Worm (Caenorhabditis elegans) whole organism, midembryonic: ENCODE results near the gene cdh-10.

Experiments
- T22C8.4 ChIP-seq: fragments of 200-800 bp; sonication (Bioruptor generic); IDR thresholded peaks from 2 replicates; pipeline ENCODE4 v1.3.6; 2022; ENCODE audit warnings: missing genetic modification characterization, missing compliant biosample characterization
- cog-1 ChIP-seq: sonication (generic microtip); optimal IDR thresholded peaks from 2 replicates; lab custom pipeline; 2016; ENCODE audit warnings: missing genetic modification characterization, missing compliant biosample characterization
- flt-1 ChIP-seq: fragments of 200-800 bp; sonication (Bioruptor generic); IDR thresholded peaks from 2 replicates; pipeline ENCODE4 v1.3.6; 2022; ENCODE audit warnings: missing genetic modification characterization, missing compliant biosample characterization
- klf-2 ChIP-seq: fragments of 200-800 bp; sonication (Bioruptor generic); conservative IDR thresholded peaks from 2 replicates; pipeline ENCODE4 v1.3.6; 2022; ENCODE audit warnings: missing genetic modification reagents, missing genetic modification characterization, missing compliant biosample characterization
- med-1 ChIP-seq: sonication (generic microtip); optimal IDR thresholded peaks from 2 replicates; lab custom pipeline; 2017; ENCODE audit warnings: missing genetic modification characterization, mild to moderate bottlenecking, missing compliant biosample characterization, antibody characterized with exemption, missing genetic modification reagents; ENCODE audit not compliant: insufficient read depth
- ref-1 ChIP-seq: fragments of 200-800 bp; sonication (Bioruptor generic); conservative IDR thresholded peaks from 2 replicates; pipeline ENCODE4 v1.3.6; 2022; ENCODE audit warnings: missing genetic modification reagents, missing genetic modification characterization, missing compliant biosample characterization
- tab-1 ChIP-seq: fragments of 200-800 bp; sonication (Bioruptor generic); IDR thresholded peaks from 2 replicates; pipeline ENCODE4 v1.3.6; 2022; ENCODE audit warnings: missing genetic modification characterization, missing compliant biosample characterization
- ztf-23 ChIP-seq: fragments of 200-800 bp; sonication (Bioruptor generic); IDR thresholded peaks from 2 replicates; pipeline ENCODE4 v1.3.6; 2022; ENCODE audit warnings: missing genetic modification reagents, missing genetic modification characterization, missing compliant biosample characterization
- ztf-29 ChIP-seq: fragments of 200-800 bp; sonication (Bioruptor generic); IDR thresholded peaks from 2 replicates; pipeline ENCODE4 v1.3.6; 2022; ENCODE audit warnings: missing genetic modification reagents, missing genetic modification characterization, missing compliant biosample characterization

cdh-10 gene

DNA sequence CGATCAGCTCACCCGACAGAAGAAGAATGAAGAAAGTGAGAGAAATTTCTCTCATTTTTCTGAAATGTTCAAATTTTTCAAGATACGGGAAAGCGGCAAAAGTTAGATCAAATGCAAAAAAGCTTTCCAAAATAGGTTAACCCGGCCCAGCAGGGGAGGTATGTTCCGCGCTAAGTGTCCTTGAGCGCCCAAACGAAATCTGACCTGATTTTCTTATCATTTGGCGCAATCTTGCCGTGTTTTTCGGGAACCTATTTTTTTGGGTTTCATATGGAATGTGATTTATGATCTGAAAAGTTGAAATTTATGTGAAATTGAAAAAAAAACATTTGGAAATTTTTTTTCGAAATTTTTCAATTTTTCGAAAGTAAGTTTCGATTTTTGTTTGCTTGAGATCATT, at the start of gene cdh-10:
Gene cdh-10 (minus strand): TSS at position 59 of the 400 bp plus-strand sequence.
- TF ChIP-seq med-1 (GFP tag; lab: Kevin White, UChicago): no peak
- TF ChIP-seq T22C8.4: no peak
- TF ChIP-seq ref-1: no peak
- TF ChIP-seq cog-1: no peak
- no peak for TF ChIP-seq klf-2 (GFP tag; lab: Robert Waterston, UW)
- no peak for TF ChIP-seq tab-1 (GFP tag; lab: Robert Waterston, UW)
- TF ChIP-seq ztf-29: no peak
- no peak for TF ChIP-seq ztf-23 (GFP tag; lab: Robert Waterston, UW)
- no peak for TF ChIP-seq flt-1 (GFP tag; lab: Robert Waterston, UW)

DNA sequence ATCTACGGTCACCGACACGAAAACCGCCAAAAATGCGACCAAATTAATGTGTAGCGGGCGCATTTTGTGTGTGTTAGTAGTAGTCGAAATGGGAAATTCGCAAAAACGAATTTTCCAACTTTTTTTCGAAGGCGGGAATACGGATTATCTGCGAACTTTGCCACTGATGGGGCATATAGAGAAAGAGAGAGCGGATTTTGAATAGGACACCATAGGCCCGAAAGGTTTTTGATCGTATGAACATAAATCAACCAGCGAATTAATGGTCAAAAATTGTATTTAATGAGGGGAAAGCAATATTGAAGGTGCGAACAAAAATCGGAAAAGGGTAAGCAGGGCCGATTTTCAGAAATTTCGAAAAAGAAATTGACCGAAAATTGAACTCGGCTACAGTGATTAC, 44.7 kb upstream of the cdh-10 start, which contains the start of gene Y69A2AR.22:
Gene Y69A2AR.22 (minus strand): TSS at position 101 of the 400 bp plus-strand sequence.
- TF ChIP-seq ztf-23 (GFP tag; lab: Robert Waterston, UW): no peak
- TF ChIP-seq ref-1: no peak
- TF ChIP-seq tab-1 (GFP tag; lab: Robert Waterston, UW): no peak
- TF ChIP-seq T22C8.4: no peak
- TF ChIP-seq flt-1 (GFP tag; lab: Robert Waterston, UW): no peak
- no peak for TF ChIP-seq ztf-29
- no peak for TF ChIP-seq med-1 (GFP tag; lab: Kevin White, UChicago)
- no peak for TF ChIP-seq cog-1
- no peak for TF ChIP-seq klf-2 (GFP tag; lab: Robert Waterston, UW)

DNA sequence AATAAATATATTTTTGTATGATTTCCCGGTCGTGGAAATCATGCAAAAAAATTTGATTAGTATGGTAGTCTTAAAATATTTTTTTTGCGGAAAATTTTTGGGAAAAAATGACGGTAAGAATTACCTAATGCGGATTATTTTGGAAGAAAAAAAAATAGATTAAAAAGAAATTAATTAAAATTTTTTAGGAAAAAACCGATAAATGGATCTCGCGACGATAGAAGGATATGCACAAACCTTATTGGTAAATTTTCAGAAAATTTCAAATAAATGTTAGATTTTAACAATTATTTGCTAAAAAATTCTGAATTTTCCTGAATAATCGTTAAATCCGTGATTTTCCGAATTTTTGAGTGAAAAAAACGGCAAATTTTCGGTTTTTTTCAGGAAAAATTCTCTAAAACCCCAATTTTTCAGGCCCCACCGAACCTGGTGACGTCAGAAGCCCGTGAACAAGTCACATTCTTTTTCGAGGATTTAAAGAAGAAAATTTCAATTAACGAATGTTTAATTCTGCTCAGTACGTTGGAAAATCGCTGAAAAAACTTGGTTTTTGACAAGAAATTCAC, 34.5 kb upstream of the cdh-10 start, which contains the start of gene Y69A2AR.16:
Gene Y69A2AR.16 (plus strand): TSS at position 189 of the 569 bp plus-strand sequence.
- TF ChIP-seq ref-1: no peak
- no peak for TF ChIP-seq ztf-29
- no peak for TF ChIP-seq med-1 (GFP tag; lab: Kevin White, UChicago)
- TF ChIP-seq T22C8.4: no peak
- no peak for TF ChIP-seq tab-1 (GFP tag; lab: Robert Waterston, UW)
- no peak for TF ChIP-seq flt-1 (GFP tag; lab: Robert Waterston, UW)
- TF ChIP-seq ztf-23 (GFP tag; lab: Robert Waterston, UW): no peak

DNA sequence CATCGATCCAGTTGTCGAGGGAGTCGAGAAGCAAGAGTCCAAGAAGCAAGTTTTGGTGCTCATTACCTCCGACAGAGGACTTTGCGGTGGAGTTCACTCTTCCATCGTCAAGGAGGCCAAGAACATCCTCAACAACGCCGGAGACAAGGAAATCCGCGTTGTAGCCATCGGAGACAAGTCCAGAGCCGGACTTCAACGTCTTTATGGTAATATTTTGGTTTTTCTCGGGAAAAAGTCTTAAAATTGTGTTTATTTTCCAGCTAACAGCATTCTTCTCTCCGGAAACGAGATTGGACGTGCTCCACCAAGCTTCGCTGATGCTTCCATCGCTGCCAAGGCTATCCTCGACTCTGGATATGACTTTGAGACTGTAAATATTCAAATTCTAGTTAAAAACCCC, 32.9 kb upstream of the cdh-10 start:
- TF ChIP-seq tab-1 (GFP tag; lab: Robert Waterston, UW) (no peak), med-1 (GFP tag; lab: Kevin White, UChicago) (no peak), ref-1 (no peak), flt-1 (GFP tag; lab: Robert Waterston, UW) (no peak), cog-1 (no peak), T22C8.4 (no peak), ztf-23 (GFP tag; lab: Robert Waterston, UW) (no peak), klf-2 (GFP tag; lab: Robert Waterston, UW) (no peak), ztf-29 (no peak)

DNA sequence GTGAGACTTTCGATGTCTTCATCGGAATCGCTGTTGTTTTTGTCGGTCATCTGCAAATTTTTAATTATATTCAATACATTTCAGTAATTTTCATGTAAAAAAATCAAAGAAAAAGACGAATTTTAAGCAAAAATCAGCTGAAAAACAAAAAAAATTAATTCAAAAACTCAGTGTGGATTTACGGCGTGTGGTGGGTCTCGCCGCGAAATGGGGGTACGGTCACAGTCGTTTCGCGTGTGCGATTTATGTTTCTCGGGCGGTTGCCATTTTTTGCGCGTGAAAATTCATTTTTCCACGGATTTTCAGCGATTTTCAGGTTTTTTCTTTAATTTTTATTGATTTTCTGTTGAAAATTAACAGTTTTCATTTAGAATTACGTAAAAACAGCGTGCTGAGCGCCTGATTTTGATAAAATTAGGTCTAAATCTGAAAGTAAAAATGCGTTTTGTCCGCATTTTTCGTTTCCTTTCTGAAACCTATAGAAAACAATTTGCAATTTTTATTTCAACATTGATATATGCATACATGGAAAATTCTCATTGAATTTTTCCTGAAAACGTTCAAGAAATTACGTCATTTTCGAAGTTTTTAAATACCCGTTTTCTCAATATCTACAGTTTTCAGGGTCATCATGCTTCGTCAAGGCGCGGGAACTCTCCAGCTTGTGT, 32.1 kb upstream of the cdh-10 start, which contains the start of the genes ccdc-12 and Y69A2AR.18:
Gene ccdc-12 (minus strand): TSS at position 57 of the 668 bp plus-strand sequence.
Gene Y69A2AR.18 (plus strand): TSS at position 618 of the 668 bp plus-strand sequence.
- TF ChIP-seq ref-1 (no peak), klf-2 (GFP tag; lab: Robert Waterston, UW) (no peak), cog-1 (no peak), med-1 (GFP tag; lab: Kevin White, UChicago) (no peak), tab-1 (GFP tag; lab: Robert Waterston, UW) (no peak), ztf-29 (no peak)

DNA sequence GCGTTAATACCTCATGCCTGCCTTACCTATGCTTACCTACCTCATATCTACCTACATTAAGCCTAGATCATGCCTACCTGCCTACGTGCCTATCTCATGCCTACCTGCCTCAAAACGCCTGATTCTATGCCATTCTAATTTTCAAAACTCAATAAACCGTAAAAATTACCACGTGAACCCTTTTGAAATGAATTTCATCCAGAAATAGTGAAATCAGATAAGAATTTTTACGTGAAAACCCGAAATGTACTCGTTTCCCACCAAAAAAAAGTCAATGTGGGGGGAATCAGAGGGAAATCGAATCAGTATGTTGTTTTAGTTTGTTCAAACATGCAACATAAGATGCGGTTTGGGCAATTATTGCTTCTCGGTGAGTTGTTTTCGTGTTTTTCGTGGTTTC, 25.4 kb upstream of the cdh-10 start, which contains the start of gene Y69A2AR.19:
Gene Y69A2AR.19 (plus strand): TSS at position 301 of the 400 bp plus-strand sequence.
- TF ChIP-seq ref-1: no peak

DNA sequence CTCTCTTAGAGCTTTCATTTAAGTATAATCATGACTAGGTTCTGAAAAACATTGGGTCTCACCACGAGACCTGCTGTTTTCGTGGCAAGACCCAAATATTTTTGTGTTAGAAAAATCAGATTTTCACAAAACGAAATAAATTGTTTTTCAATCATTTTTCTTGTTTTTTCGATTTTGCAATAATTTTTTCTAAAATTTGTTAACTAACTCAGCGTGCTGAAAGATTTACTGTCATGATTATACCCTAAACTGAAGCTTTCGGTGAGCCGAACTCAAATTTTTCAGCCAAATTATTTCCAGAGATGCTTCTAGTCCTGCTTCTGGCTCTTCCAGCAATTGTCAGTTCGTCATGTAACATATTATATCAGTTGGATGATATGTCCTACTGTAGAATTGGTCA, 18.8 kb upstream of the cdh-10 start, which contains the start of gene Y69A2AL.2:
Gene Y69A2AL.2 (plus strand): TSS at position 301 of the 400 bp plus-strand sequence.
- TF ChIP-seq ztf-23 (GFP tag; lab: Robert Waterston, UW) (no peak), med-1 (GFP tag; lab: Kevin White, UChicago) (no peak)

DNA sequence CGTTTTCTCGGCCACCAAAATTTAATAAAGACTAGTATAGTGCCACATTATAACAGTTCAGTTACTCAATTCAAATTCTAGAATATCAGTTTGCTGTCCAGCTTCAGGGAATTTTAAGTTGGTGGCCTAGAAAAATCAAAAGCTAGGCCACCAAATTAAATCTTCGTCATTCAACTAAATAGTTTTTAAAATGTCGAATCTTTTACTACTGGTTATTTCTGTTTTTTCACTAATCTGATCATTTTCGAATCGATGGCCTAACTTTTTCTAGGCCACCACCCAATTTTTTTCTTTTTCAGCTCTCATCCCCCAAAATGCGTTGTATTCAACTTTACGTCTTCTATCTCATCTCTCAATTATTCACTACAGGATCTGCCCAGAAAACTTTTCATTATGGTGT, 13.2 kb upstream of the cdh-10 start, which contains the start of gene grd-16:
Gene grd-16 (plus strand): TSS at position 301 of the 400 bp plus-strand sequence.
- TF ChIP-seq ztf-29: no peak

DNA sequence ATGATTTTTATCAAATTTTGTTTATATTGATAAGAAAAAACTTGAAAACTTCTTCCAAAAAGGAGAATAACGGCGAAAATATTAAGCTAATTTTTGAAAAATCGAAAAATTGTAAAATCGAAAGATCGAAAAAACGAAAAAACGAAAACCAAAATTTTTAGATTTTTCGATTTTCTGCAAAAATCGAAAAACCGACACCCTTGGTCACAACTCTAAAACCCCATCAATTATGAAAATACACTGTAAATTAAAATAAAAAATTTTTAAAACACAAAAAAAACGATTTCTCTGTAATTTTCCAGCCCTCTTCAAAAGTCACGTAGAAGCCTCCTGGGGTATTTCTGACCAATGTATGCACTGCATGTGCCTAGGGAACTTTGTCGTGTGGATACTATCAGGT, 6.9 kb upstream of the cdh-10 start, which contains the start of gene ilys-1:
Gene ilys-1 (plus strand): TSS at position 301 of the 400 bp plus-strand sequence.
- TF ChIP-seq flt-1 (GFP tag; lab: Robert Waterston, UW) (no peak), ref-1 (no peak), cog-1 (no peak), klf-2 (GFP tag; lab: Robert Waterston, UW) (no peak), ztf-23 (GFP tag; lab: Robert Waterston, UW) (no peak), T22C8.4 (no peak), med-1 (GFP tag; lab: Kevin White, UChicago) (no peak), ztf-29 (no peak), tab-1 (GFP tag; lab: Robert Waterston, UW) (no peak)

DNA sequence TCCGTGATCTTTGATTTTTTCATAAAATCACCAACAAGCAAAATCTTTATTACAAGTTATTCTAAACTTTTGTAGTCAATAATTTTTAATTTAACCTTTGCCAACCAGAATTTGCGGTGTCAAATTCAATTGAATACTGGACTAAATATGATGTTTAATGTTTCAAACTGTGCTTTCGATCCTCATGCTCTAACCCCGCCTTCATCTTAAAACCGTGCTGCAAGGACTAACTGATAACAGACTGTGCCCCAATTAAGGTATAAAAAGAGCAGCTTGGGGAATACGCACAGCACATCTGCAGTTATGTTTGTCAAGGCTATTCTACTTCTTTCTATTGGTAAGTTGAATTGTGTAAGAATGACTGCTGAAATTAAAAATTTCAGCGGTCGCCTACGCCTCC, 4.2 kb upstream of the cdh-10 start, which contains the start of gene ilys-2:
Gene ilys-2 (plus strand): TSS at position 301 of the 400 bp plus-strand sequence.
- TF ChIP-seq klf-2 (GFP tag; lab: Robert Waterston, UW): no peak
- no peak for TF ChIP-seq flt-1 (GFP tag; lab: Robert Waterston, UW)
- TF ChIP-seq ztf-23 (GFP tag; lab: Robert Waterston, UW): no peak
- no peak for TF ChIP-seq ztf-29
- no peak for TF ChIP-seq ref-1
- no peak for TF ChIP-seq cog-1
- TF ChIP-seq tab-1 (GFP tag; lab: Robert Waterston, UW): no peak
- no peak for TF ChIP-seq T22C8.4
- no peak for TF ChIP-seq med-1 (GFP tag; lab: Kevin White, UChicago)
